Worm (Caenorhabditis elegans) whole organism, L1 larva: ENCODE results near the gene msra-1.

Experiments
- C16A3.4 ChIP-seq: fragments of 150-350 bp; optimal IDR thresholded peaks from 2 replicates; lab custom pipeline; 2014; ENCODE audit warnings: missing biosample characterization, missing genetic modification characterization
- C34B4.2 ChIP-seq: sonication (generic microtip); optimal IDR thresholded peaks from 2 replicates; lab custom pipeline; 2017; ENCODE audit warnings: mild to moderate bottlenecking, missing genetic modification characterization, missing compliant biosample characterization
- alr-1 ChIP-seq: fragments of 200-800 bp; sonication (Bioruptor generic); optimal IDR thresholded peaks from 2 replicates; lab custom pipeline; 2018; ENCODE audit warnings: borderline replicate concordance, mild to moderate bottlenecking, missing genetic modification characterization, missing compliant biosample characterization
- ama-1 ChIP-seq: fragments of 150-350 bp; optimal IDR thresholded peaks from 2 replicates; lab custom pipeline; 2014
- blmp-1 ChIP-seq: fragments of 150-350 bp; optimal IDR thresholded peaks from 2 replicates; lab custom pipeline; 2014; ENCODE audit warnings: missing biosample characterization, missing genetic modification characterization
- ceh-8 ChIP-seq: fragments of 200-800 bp; sonication (Bioruptor generic); optimal IDR thresholded peaks from 2 replicates; lab custom pipeline; 2018; ENCODE audit warnings: mild to moderate bottlenecking, missing genetic modification characterization, moderate library complexity, missing compliant biosample characterization
- dsc-1 ChIP-seq: sonication (generic microtip); optimal IDR thresholded peaks from 2 replicates; lab custom pipeline; 2016; ENCODE audit warnings: mild to moderate bottlenecking, missing genetic modification characterization, missing compliant biosample characterization
- efl-1 ChIP-seq, 4 experiments: fragments of 150-350 bp; optimal IDR thresholded peaks in 3 of 4; peaks in 1 of 4; 1 replicate in 1 of 4; 2 replicates in 3 of 4; lab custom pipeline; 2014; ENCODE audit warnings: missing biosample characterization in 2 of 4, missing genetic modification characterization in 2 of 4, missing genetic modification reagents in 2 of 4
- egl-27 ChIP-seq, 2 experiments: fragments of 150-350 bp in 1 of 2; sonication (generic microtip); optimal IDR thresholded peaks; 3 replicates each; lab custom pipeline; 2017 to 2018; ENCODE audit warnings: missing biosample characterization in 2 of 2, missing genetic modification characterization in 2 of 2, missing genetic modification reagents in 2 of 2
- elt-2 ChIP-seq: sonication (generic microtip); optimal IDR thresholded peaks from 2 replicates; lab custom pipeline; 2016; ENCODE audit warnings: missing genetic modification characterization, mild to moderate bottlenecking, inconsistent platforms, missing compliant biosample characterization, missing genetic modification reagents
- elt-3 ChIP-seq, 6 experiments: fragments of 150-350 bp in 1 of 6; sonication (generic microtip); optimal IDR thresholded peaks; 2 replicates each; lab custom pipeline; 2017 to 2018; ENCODE audit warnings: missing biosample characterization in 6 of 6, missing genetic modification characterization in 6 of 6, inconsistent platforms in 1 of 6
- fkh-8 ChIP-seq: sonication (generic microtip); optimal IDR thresholded peaks from 2 replicates; lab custom pipeline; 2016; ENCODE audit warnings: mild to moderate bottlenecking, missing genetic modification characterization, missing compliant biosample characterization
- fos-1 ChIP-seq: fragments of 150-350 bp; optimal IDR thresholded peaks from 2 replicates; lab custom pipeline; 2014; ENCODE audit warnings: missing biosample characterization, missing genetic modification characterization
- hlh-4 ChIP-seq: sonication (generic microtip); optimal IDR thresholded peaks from 2 replicates; lab custom pipeline; 2016; ENCODE audit warnings: mild to moderate bottlenecking, missing genetic modification characterization, missing compliant biosample characterization
- jun-1 ChIP-seq: fragments of 150-350 bp; optimal IDR thresholded peaks from 2 replicates; lab custom pipeline; 2014; ENCODE audit warnings: missing biosample characterization, missing genetic modification reagents, missing genetic modification characterization
- lin-13 ChIP-seq: fragments of 150-350 bp; optimal IDR thresholded peaks from 2 replicates; lab custom pipeline; 2014; ENCODE audit warnings: missing biosample characterization, missing genetic modification reagents, missing genetic modification characterization
- lin-14 ChIP-seq: fragments of 200-800 bp; sonication (Bioruptor generic); optimal IDR thresholded peaks from 2 replicates; lab custom pipeline; 2018; ENCODE audit warnings: mild to moderate bottlenecking, missing genetic modification characterization, moderate library complexity, missing compliant biosample characterization
- lin-15B ChIP-seq: fragments of 150-350 bp; sonication (generic microtip); optimal IDR thresholded peaks from 3 replicates; lab custom pipeline; 2014; ENCODE audit warnings: missing biosample characterization, missing genetic modification characterization
- lir-3 ChIP-seq: sonication (generic microtip); optimal IDR thresholded peaks from 2 replicates; lab custom pipeline; 2016; ENCODE audit warnings: mild to moderate bottlenecking, missing genetic modification characterization, moderate library complexity, missing compliant biosample characterization; ENCODE audit not compliant: poor library complexity
- lsy-2 ChIP-seq, 2 experiments: fragments of 150-350 bp; optimal IDR thresholded peaks; 2 replicates each; lab custom pipeline; 2014; ENCODE audit warnings: missing biosample characterization in 2 of 2, missing genetic modification characterization in 2 of 2
- mab-9 ChIP-seq: fragments of 200-800 bp; sonication (Bioruptor generic); IDR thresholded peaks from 2 replicates; pipeline ENCODE4 v1.3.6; 2022; ENCODE audit warnings: missing genetic modification reagents, missing genetic modification characterization, missing compliant biosample characterization
- mdl-1 ChIP-seq, 2 experiments: fragments of 150-350 bp; optimal IDR thresholded peaks; 2 replicates each; lab custom pipeline; 2014 to 2017; ENCODE audit warnings: missing biosample characterization in 2 of 2, missing genetic modification characterization in 2 of 2, inconsistent platforms in 1 of 2
- nhr-12 ChIP-seq: sonication (generic microtip); optimal IDR thresholded peaks from 2 replicates; lab custom pipeline; 2017; ENCODE audit warnings: missing biosample characterization, missing genetic modification characterization
- nhr-19 ChIP-seq: fragments of 200-800 bp; sonication (Bioruptor generic); conservative IDR thresholded peaks from 2 replicates; pipeline ENCODE4 v1.3.6; 2022; ENCODE audit warnings: missing genetic modification characterization, missing compliant biosample characterization
- nhr-20 ChIP-seq: sonication (generic microtip); optimal IDR thresholded peaks from 2 replicates; lab custom pipeline; 2016; ENCODE audit warnings: mild to moderate bottlenecking, missing genetic modification characterization, missing compliant biosample characterization
- nhr-237 ChIP-seq: fragments of 150-350 bp; optimal IDR thresholded peaks from 2 replicates; lab custom pipeline; 2014; ENCODE audit warnings: missing biosample characterization, missing genetic modification characterization
- nhr-47 ChIP-seq: sonication (generic microtip); optimal IDR thresholded peaks from 2 replicates; lab custom pipeline; 2016; ENCODE audit warnings: mild to moderate bottlenecking, missing genetic modification characterization, moderate library complexity, missing compliant biosample characterization
- nhr-71 ChIP-seq: sonication (generic microtip); optimal IDR thresholded peaks from 2 replicates; lab custom pipeline; 2016; ENCODE audit warnings: mild to moderate bottlenecking, missing genetic modification characterization, moderate library complexity, missing compliant biosample characterization
- nhr-77 ChIP-seq: fragments of 150-350 bp; optimal IDR thresholded peaks from 2 replicates; lab custom pipeline; 2014; ENCODE audit warnings: missing biosample characterization, missing genetic modification characterization
- nhr-84 ChIP-seq: sonication (generic microtip); optimal IDR thresholded peaks from 2 replicates; lab custom pipeline; 2017; ENCODE audit warnings: missing biosample characterization, missing genetic modification characterization
- nhr-85 ChIP-seq: sonication (generic microtip); peaks from one replicate; lab custom pipeline; 2016; ENCODE audit warnings: missing genetic modification characterization, inconsistent platforms, missing compliant biosample characterization
- pax-3 ChIP-seq: fragments of 200-800 bp; sonication (Bioruptor generic); optimal IDR thresholded peaks from 2 replicates; lab custom pipeline; 2018; ENCODE audit warnings: mild to moderate bottlenecking, missing genetic modification characterization, moderate library complexity, missing compliant biosample characterization
- snu-23 ChIP-seq: sonication (generic microtip); optimal IDR thresholded peaks from 2 replicates; lab custom pipeline; 2016; ENCODE audit warnings: missing genetic modification characterization, missing compliant biosample characterization
- sox-4 ChIP-seq: sonication (generic microtip); optimal IDR thresholded peaks from 2 replicates; lab custom pipeline; 2016; ENCODE audit warnings: missing genetic modification characterization, missing compliant biosample characterization
- sptf-1 ChIP-seq: fragments of 150-350 bp; optimal IDR thresholded peaks from 2 replicates; lab custom pipeline; 2014; ENCODE audit warnings: missing biosample characterization, missing genetic modification characterization
- sup-37 ChIP-seq: fragments of 200-800 bp; sonication (Bioruptor generic); optimal IDR thresholded peaks from 2 replicates; lab custom pipeline; 2018; ENCODE audit warnings: mild to moderate bottlenecking, missing genetic modification characterization, missing compliant biosample characterization
- swsn-7 ChIP-seq: sonication (generic microtip); optimal IDR thresholded peaks from 2 replicates; lab custom pipeline; 2016; ENCODE audit warnings: missing genetic modification characterization, missing compliant biosample characterization
- tbx-2 ChIP-seq: sonication (generic microtip); optimal IDR thresholded peaks from 2 replicates; lab custom pipeline; 2016; ENCODE audit warnings: missing genetic modification characterization, missing compliant biosample characterization
- tlp-1 ChIP-seq: fragments of 150-350 bp; optimal IDR thresholded peaks from 2 replicates; lab custom pipeline; 2014; ENCODE audit warnings: missing biosample characterization, missing genetic modification characterization
- unc-130 ChIP-seq: fragments of 150-350 bp; optimal IDR thresholded peaks from 2 replicates; lab custom pipeline; 2017; ENCODE audit warnings: missing biosample characterization, missing genetic modification characterization, inconsistent platforms
- unc-30 ChIP-seq: sonication (generic microtip); optimal IDR thresholded peaks from 2 replicates; lab custom pipeline; 2017; ENCODE audit warnings: missing biosample characterization, missing genetic modification characterization
- vab-15 ChIP-seq: sonication (generic microtip); optimal IDR thresholded peaks from 2 replicates; lab custom pipeline; 2017; ENCODE audit warnings: missing genotype, mild to moderate bottlenecking, missing genetic modification characterization, missing compliant biosample characterization
- zip-4 ChIP-seq: fragments of 200-800 bp; sonication (Bioruptor generic); optimal IDR thresholded peaks from 2 replicates; lab custom pipeline; 2018; ENCODE audit warnings: mild to moderate bottlenecking, missing genetic modification characterization, moderate library complexity, missing compliant biosample characterization

msra-1 gene

DNA sequence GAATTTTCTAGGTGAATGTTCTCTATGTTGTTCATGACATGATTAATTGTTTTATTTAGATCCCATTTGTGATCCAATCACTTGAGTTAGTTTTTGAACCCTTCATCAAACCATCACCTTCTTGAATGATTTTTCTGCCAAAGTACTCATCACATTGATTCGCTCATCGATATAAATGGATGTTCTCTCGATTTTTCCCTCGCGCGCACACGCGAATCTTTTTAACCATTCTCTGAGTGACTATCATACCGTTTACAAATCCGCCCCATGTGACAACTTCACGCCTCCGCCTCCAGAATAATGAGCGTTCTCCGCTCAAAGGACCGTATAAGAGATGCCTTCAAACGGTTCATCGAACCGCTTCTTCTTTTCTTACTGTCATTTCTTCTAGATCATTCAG, 21.0 kb downstream of the msra-1 start (continued):
- TF ChIP-seq lin-13 (peak; percentile 39), zip-4 (no peak), elt-3 (tag; optimal IDR thresholded peaks at IDR 0.05; lab: Kevin White, UChicago) (peak; percentile 63 to 86 (median 76)), nhr-20 (tag; lab: Kevin White, UChicago) (peak; percentile 81), snu-23 (GFP tag; lab: Kevin White, UChicago) (peak; percentile 62)

DNA sequence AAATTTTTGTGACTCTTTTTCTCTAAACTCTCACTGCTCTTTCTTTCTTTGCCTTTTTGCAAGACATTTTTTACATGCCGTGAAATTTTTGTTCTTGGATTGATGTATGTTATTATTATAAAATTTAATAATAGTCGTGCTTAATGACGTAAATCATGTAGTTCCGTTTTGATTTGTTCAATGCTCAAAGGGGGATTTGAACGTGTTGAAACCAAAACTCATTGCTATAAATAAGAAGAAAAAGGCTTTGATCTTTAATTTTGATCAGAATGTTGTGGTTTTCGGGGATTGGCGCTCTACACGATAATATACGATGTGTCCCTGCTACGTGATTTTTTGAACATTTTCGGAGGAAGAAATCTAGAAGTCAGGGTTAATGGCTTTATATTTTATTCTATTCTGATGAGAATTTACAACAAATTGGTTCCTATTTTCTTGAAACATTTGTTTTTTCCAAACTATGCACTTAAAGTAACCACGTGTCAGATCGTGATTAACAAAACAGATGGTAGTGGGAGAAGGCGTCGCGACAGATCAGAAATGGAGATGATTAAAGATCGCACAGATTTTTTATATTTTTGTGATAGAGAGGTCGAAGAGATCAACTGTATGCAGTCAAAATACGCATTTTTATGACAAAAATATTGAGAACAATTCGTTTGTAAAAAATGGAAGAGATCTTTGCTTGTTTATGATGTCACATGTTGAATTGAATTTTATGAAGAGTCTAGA, 22.1 kb downstream of the msra-1 start:
- TF ChIP-seq ama-1 (lab: Kevin White, UChicago) (no peak), nhr-19 (GFP tag; lab: Robert Waterston, UW) (peak; percentile 19; the same call in 1 of the 2 replicates), nhr-47 (tag; lab: Kevin White, UChicago) (peak; percentile 19), snu-23 (GFP tag; lab: Kevin White, UChicago) (no peak), alr-1 (tag; lab: Kevin White, UChicago) (no peak), mdl-1 (tag; optimal IDR thresholded peaks at IDR 0.05; lab: Kevin White, UChicago) (peak in 1 of 2 experiments; percentile 16), lir-3 (tag; lab: Kevin White, UChicago) (no peak), nhr-71 (tag; lab: Kevin White, UChicago) (peak; percentile 19), lin-14 (GFP tag; lab: Kevin White, UChicago) (no peak), elt-3 (tag; optimal IDR thresholded peaks at IDR 0.05; lab: Kevin White, UChicago) (peak in 1 of 6 experiments; percentile 55), blmp-1 (tag; lab: Kevin White, UChicago) (peak; percentile 60), nhr-20 (tag; lab: Kevin White, UChicago) (peak; percentile 41), efl-1 (optimal IDR thresholded peaks at IDR 0.05; lab: Kevin White, UChicago) (no peak), efl-1 (GFP tag; optimal IDR thresholded peaks at IDR 0.05 in 1 of 2; lab: Kevin White, UChicago) (peak in 1 of 2 experiments; percentile 87), sptf-1 (tag; lab: Kevin White, UChicago) (no peak), tlp-1 (no peak), nhr-85 (tag; lab: Kevin White, UChicago) (peak; percentile 90), dsc-1 (tag; lab: Kevin White, UChicago) (peak; percentile 24), unc-30 (tag; lab: Kevin White, UChicago) (no peak), nhr-84 (tag; lab: Kevin White, UChicago) (no peak), swsn-7 (no peak), fkh-8 (tag; lab: Kevin White, UChicago) (peak; percentile 57)

DNA sequence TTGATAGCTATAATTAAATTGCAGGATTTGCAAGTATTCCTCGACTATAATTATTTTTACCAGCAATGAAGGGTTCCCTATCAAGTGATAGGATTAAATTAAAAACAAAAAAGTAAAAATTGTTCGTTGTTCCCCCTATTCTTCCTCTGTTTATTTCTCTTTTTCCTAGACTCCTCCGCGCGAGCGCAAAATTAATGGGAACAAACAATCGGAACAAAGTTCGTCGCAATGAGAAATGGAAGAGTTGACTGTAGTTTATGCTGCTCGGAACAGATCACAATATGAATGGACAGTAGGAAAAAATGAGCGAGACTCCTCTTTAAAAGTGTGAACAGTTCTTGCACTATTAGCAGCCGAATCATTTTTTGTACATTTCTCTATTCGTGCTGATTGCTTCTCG, 23.1 kb downstream of the msra-1 start:
- no peak for TF ChIP-seq lsy-2 (tag; optimal IDR thresholded peaks at IDR 0.05; lab: Kevin White, UChicago)
- no peak for TF ChIP-seq hlh-4 (tag; lab: Kevin White, UChicago)
- no peak for TF ChIP-seq jun-1 (tag; lab: Kevin White, UChicago)
- no peak for TF ChIP-seq sup-37 (GFP tag; lab: Kevin White, UChicago)

DNA sequence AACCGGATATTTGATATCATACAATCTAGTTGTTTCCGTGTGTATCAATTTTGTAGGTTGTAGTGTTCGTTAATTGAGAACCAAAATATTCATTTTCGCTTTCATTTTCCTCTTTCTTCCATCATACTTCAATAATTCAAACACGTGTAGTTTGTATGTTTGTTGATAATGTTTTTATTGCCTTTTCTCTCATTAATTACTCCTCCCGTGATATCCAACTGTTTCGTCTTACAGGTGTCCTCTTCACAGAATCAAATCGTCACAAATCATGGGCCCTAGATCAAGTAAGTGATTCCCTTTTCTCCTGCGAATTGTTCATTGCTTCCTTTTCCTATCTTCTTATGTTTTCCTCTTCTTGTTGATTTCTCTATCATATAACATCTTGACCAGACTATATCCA, 24.8 kb downstream of the msra-1 start, which contains the start of gene nhr-21:
Gene nhr-21 (plus strand): TSS at position 235 of the 400 bp plus-strand sequence.
- TF ChIP-seq lin-15B = no peak
- no peak for TF ChIP-seq dsc-1 (tag; lab: Kevin White, UChicago)
- TF ChIP-seq lsy-2 (tag; optimal IDR thresholded peaks at IDR 0.05; lab: Kevin White, UChicago) = peak; percentile 28 to 40
- TF ChIP-seq elt-3 (tag; optimal IDR thresholded peaks at IDR 0.05; lab: Kevin White, UChicago) = peak in 5 of 6 experiments; percentile 46 to 91 (median 62)
- TF ChIP-seq unc-130 = peak; percentile 28
- no peak for TF ChIP-seq mab-9 (GFP tag; lab: Robert Waterston, UW)
- peak; percentile 23 for TF ChIP-seq C16A3.4 (tag; lab: Kevin White, UChicago)
- TF ChIP-seq sox-4 (tag; lab: Kevin White, UChicago) = no peak
- TF ChIP-seq pax-3 (tag; lab: Kevin White, UChicago) = no peak
- TF ChIP-seq vab-15 (tag; lab: Kevin White, UChicago) = peak; percentile 61
- no peak for TF ChIP-seq jun-1 (tag; lab: Kevin White, UChicago)
- peak; percentile 35 for TF ChIP-seq tbx-2 (tag; lab: Kevin White, UChicago)
- peak; percentile 18 for TF ChIP-seq fos-1 (tag; lab: Kevin White, UChicago)
- TF ChIP-seq lin-14 (GFP tag; lab: Kevin White, UChicago) = peak; percentile 85
- no peak for TF ChIP-seq nhr-12 (tag; lab: Kevin White, UChicago)
- TF ChIP-seq ceh-8 (GFP tag; lab: Kevin White, UChicago) = no peak
- TF ChIP-seq efl-1 (optimal IDR thresholded peaks at IDR 0.05; lab: Kevin White, UChicago) = no peak
- TF ChIP-seq efl-1 (GFP tag; optimal IDR thresholded peaks at IDR 0.05 in 1 of 2; lab: Kevin White, UChicago) = no peak
- TF ChIP-seq nhr-47 (tag; lab: Kevin White, UChicago) = peak; percentile 46
- no peak for TF ChIP-seq C34B4.2 (tag; lab: Kevin White, UChicago)
- TF ChIP-seq zip-4 = no peak
- no peak for TF ChIP-seq nhr-237 (tag; lab: Kevin White, UChicago)
- TF ChIP-seq fkh-8 (tag; lab: Kevin White, UChicago) = no peak
- no peak for TF ChIP-seq nhr-77 (tag; lab: Kevin White, UChicago)
- no peak for TF ChIP-seq elt-2
- no peak for TF ChIP-seq egl-27 (tag; optimal IDR thresholded peaks at IDR 0.05; lab: Kevin White, UChicago)
